Worm (Caenorhabditis elegans): Measurements from ENCODE around the gene ZK470.2.

DNA sequence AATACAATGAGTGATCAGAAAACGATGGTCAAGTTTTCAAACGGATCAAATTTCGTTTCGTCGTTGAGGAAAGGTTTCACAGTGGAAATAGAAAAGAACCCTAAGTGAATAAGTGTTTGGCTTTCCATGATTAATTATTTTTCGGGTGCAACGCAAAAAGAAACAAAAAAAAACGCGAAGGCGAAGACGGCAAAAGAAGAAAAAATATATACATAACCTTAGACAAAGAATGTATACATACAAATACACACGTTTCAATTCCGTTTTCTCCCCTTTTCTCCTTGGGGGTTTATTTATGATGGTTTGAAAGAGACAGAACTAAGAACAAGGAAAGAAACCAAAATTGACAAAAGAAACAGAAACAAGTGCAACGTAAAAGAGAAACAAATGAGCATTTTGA is 27.0 kb downstream of the ZK470.2 start:
- TF ChIP-seq Y56A3A.18 (GFP tag; IDR thresholded peaks at IDR 0.05) = no peak
- no peak for TF ChIP-seq bed-2 (GFP tag; IDR thresholded peaks at IDR 0.05)
- TF ChIP-seq madf-6 (GFP tag; IDR thresholded peaks at IDR 0.05) = no peak
- TF ChIP-seq rec-8 (tag; optimal IDR thresholded peaks at IDR 0.05) = no peak
- TF ChIP-seq C17E4.6 (GFP tag; IDR thresholded peaks at IDR 0.05) = no peak
- TF ChIP-seq madf-3 (GFP tag; IDR thresholded peaks at IDR 0.05) = no peak
- TF ChIP-seq dox-1 (GFP tag; IDR thresholded peaks at IDR 0.05) = no peak
- no peak for TF ChIP-seq ztf-22 (GFP tag; optimal IDR thresholded peaks at IDR 0.05)
- TF ChIP-seq egl-18 (GFP tag; IDR thresholded peaks at IDR 0.05) = no peak

Data from whole organism, young adult.